Worm (Caenorhabditis elegans): ENCODE data around the gene C35B1.2.
"Not testable (repeated sequence)": the region's sequence is repeated elsewhere in the genome, so short reads cannot be mapped to it uniquely, and the experiment has no call there.

The C35B1.2 gene

ce11 chrIV:4114526-4114925 lies 28.5 kb downstream of the C35B1.2 start, which contains the start of gene F49F1.15:
Gene F49F1.15 (minus strand): TSS chrIV:4114626.
- TF ChIP-seq nhr-11 (tag; optimal IDR thresholded peaks at IDR 0.05): no peak
- no peak for TF ChIP-seq nhr-10 (tag; optimal IDR thresholded peaks at IDR 0.05)
- no peak for TF ChIP-seq nhr-25 (tag; optimal IDR thresholded peaks at IDR 0.05)
- no peak for TF ChIP-seq mdl-1 (tag; optimal IDR thresholded peaks at IDR 0.05)
- TF ChIP-seq lin-39 (tag; optimal IDR thresholded peaks at IDR 0.05): no peak
- TF ChIP-seq nhr-23 (tag; optimal IDR thresholded peaks at IDR 0.05): no peak

ce11 chrIV:4115634-4116033 lies 29.6 kb downstream of the C35B1.2 start, which contains the start of the genes F49F1.4 and F49F1.2:
Gene F49F1.4 (minus strand): TSS chrIV:4115734.
Gene F49F1.2 (plus strand): TSS chrIV:4115943.
- TF ChIP-seq elt-3 (tag; optimal IDR thresholded peaks at IDR 0.05): no peak

ce11 chrIV:4117432-4117831 lies 31.4 kb downstream of the C35B1.2 start, which contains the start of gene drd-50:
Gene drd-50 (plus strand): TSS chrIV:4117732.
- peak; percentile 15 for TF ChIP-seq fos-1 (tag; optimal IDR thresholded peaks at IDR 0.05)
- TF ChIP-seq dmd-4 (tag; optimal IDR thresholded peaks at IDR 0.05): no peak

ce11 chrIV:4120263-4120662 lies 34.3 kb downstream of the C35B1.2 start, which contains the start of gene F49F1.5:
Gene F49F1.5 (minus strand): TSS chrIV:4120415.
- TF ChIP-seq dmd-4 (tag; optimal IDR thresholded peaks at IDR 0.05): no peak
- no peak for TF ChIP-seq nhr-129 (tag; optimal IDR thresholded peaks at IDR 0.05)
- TF ChIP-seq unc-55 (GFP tag; optimal IDR thresholded peaks at IDR 0.05): no peak
- TF ChIP-seq nhr-11 (tag; optimal IDR thresholded peaks at IDR 0.05): no peak

DNA sequence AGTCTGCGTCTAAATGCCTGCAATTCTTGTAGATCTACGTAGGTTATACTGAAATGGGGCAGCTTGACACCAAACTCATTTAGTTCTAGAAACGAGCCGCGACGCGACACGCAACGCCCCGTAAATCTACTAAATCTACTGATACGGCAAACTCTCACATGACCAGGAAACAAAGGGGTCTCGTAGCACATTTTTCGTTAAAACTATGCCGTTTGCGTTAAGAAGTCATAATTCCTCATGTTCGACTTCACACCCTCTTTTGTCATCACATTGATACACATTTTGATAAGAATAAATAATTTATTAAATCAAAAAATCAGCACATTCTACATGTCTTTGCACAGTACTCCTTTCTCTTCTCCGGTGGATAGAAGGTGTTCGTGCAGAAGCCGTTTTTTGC lies 35.0 kb downstream of the C35B1.2 start:
- TF ChIP-seq nhr-77 (tag; optimal IDR thresholded peaks at IDR 0.05): no peak
- TF ChIP-seq nhr-21 (tag; optimal IDR thresholded peaks at IDR 0.05): no peak
- TF ChIP-seq skn-1 (tag; optimal IDR thresholded peaks at IDR 0.05): no peak
- TF ChIP-seq C34F6.9 (tag; optimal IDR thresholded peaks at IDR 0.05): no peak
- TF ChIP-seq crh-2 (tag; optimal IDR thresholded peaks at IDR 0.05): no peak
- TF ChIP-seq nhr-237 (tag; optimal IDR thresholded peaks at IDR 0.05): no peak
- no peak for TF ChIP-seq blmp-1 (tag; optimal IDR thresholded peaks at IDR 0.05; ENCODE audit: insufficient read depth)
- no peak for TF ChIP-seq ztf-11 (tag; optimal IDR thresholded peaks at IDR 0.05)
- TF ChIP-seq nhr-129 (tag; optimal IDR thresholded peaks at IDR 0.05): no peak
- no peak for TF ChIP-seq fos-1 (tag; optimal IDR thresholded peaks at IDR 0.05)
- no peak for TF ChIP-seq unc-62 (GFP tag; optimal IDR thresholded peaks at IDR 0.05)
- no peak for TF ChIP-seq Y55F3AM.14 (GFP tag; optimal IDR thresholded peaks at IDR 0.05)
- TF ChIP-seq aly-2 (tag; optimal IDR thresholded peaks at IDR 0.05): no peak
- TF ChIP-seq lin-13 (GFP tag; optimal IDR thresholded peaks at IDR 0.05): no peak
- TF ChIP-seq lsy-2 (tag; optimal IDR thresholded peaks at IDR 0.05): no peak
- no peak for TF ChIP-seq gmeb-1 (tag; optimal IDR thresholded peaks at IDR 0.05)
- TF ChIP-seq lin-39 (tag; optimal IDR thresholded peaks at IDR 0.05): no peak
- TF ChIP-seq nhr-11 (tag; optimal IDR thresholded peaks at IDR 0.05): no peak
- TF ChIP-seq R02D3.7 (tag; optimal IDR thresholded peaks at IDR 0.05): no peak
- TF ChIP-seq nhr-25 (tag; optimal IDR thresholded peaks at IDR 0.05): no peak

ce11 chrIV:4123083-4123482 lies 37.1 kb downstream of the C35B1.2 start, which contains the start of gene mul-1:
Gene mul-1 (minus strand): TSS chrIV:4123166.
- TF ChIP-seq zag-1 (tag; optimal IDR thresholded peaks at IDR 0.05) (no peak), lin-11 (tag; optimal IDR thresholded peaks at IDR 0.05) (no peak), mdl-1 (tag; optimal IDR thresholded peaks at IDR 0.05) (no peak), ZK546.5 (tag; optimal IDR thresholded peaks at IDR 0.05) (no peak), lin-39 (tag; optimal IDR thresholded peaks at IDR 0.05) (no peak)

- not testable (repeated sequence) for TF ChIP-seq nhr-23, mab-5, snpc-4 (tag; optimal IDR thresholded peaks at IDR 0.05)
These were observed 39.6 kb downstream of the C35B1.2 start, which contains the start of gene F49F1.7 for ce11 chrIV:4125657-4126056. Gene F49F1.7 (minus strand): TSS chrIV:4125757.
